Worm (Caenorhabditis elegans) whole organism, late embryonic: Measurements from ENCODE around the gene cutl-28.

ENCODE experiments used
- C08G9.2 ChIP-seq: sonication (generic microtip); optimal IDR thresholded peaks from 2 replicates; lab custom pipeline; 2016; ENCODE audit warnings: mild to moderate bottlenecking, missing genetic modification characterization, moderate library complexity, missing compliant biosample characterization
- C38D4.7 ChIP-seq: fragments of 200-800 bp; sonication (Bioruptor generic); optimal IDR thresholded peaks from 2 replicates; lab custom pipeline; 2018; ENCODE audit warnings: mild to moderate bottlenecking, missing genetic modification characterization, moderate library complexity, missing compliant biosample characterization
- F13H6.1 ChIP-seq: sonication (generic microtip); optimal IDR thresholded peaks from 2 replicates; lab custom pipeline; 2016; ENCODE audit warnings: missing genetic modification characterization, missing compliant biosample characterization
- K09A11.1 ChIP-seq: sonication (generic microtip); optimal IDR thresholded peaks from 2 replicates; lab custom pipeline; 2017; ENCODE audit warnings: antibody characterized with exemption, mild to moderate bottlenecking, missing genetic modification characterization, missing compliant biosample characterization; ENCODE audit not compliant: insufficient read depth
- T23F11.4 ChIP-seq: fragments of 200-800 bp; sonication (Bioruptor generic); optimal IDR thresholded peaks from 2 replicates; lab custom pipeline; 2018; ENCODE audit warnings: mild to moderate bottlenecking, missing genetic modification characterization, missing compliant biosample characterization
- ceh-14 ChIP-seq: sonication (generic microtip); optimal IDR thresholded peaks from 2 replicates; lab custom pipeline; 2016; ENCODE audit warnings: missing genotype, missing genetic modification characterization, missing compliant biosample characterization
- ceh-2 ChIP-seq: sonication (generic microtip); optimal IDR thresholded peaks from 2 replicates; lab custom pipeline; 2016; ENCODE audit warnings: missing genotype, missing genetic modification characterization, missing compliant biosample characterization
- ceh-24 ChIP-seq: sonication (generic microtip); optimal IDR thresholded peaks from 2 replicates; lab custom pipeline; 2016; ENCODE audit warnings: mild to moderate bottlenecking, missing genetic modification characterization, missing compliant biosample characterization
- ceh-34 ChIP-seq: sonication (generic microtip); optimal IDR thresholded peaks from 2 replicates; lab custom pipeline; 2016; ENCODE audit warnings: mild to moderate bottlenecking, missing genetic modification characterization, missing compliant biosample characterization
- ceh-48 ChIP-seq: sonication (generic microtip); optimal IDR thresholded peaks from 2 replicates; lab custom pipeline; 2016; ENCODE audit warnings: missing genetic modification characterization, inconsistent platforms, missing compliant biosample characterization
- ceh-6 ChIP-seq: fragments of 200-800 bp; sonication (Bioruptor generic); optimal IDR thresholded peaks from 2 replicates; lab custom pipeline; 2018; ENCODE audit warnings: mild to moderate bottlenecking, missing genetic modification characterization, missing compliant biosample characterization
- ceh-9 ChIP-seq: sonication (generic microtip); optimal IDR thresholded peaks from 2 replicates; lab custom pipeline; 2016; ENCODE audit warnings: mild to moderate bottlenecking, missing genetic modification characterization, inconsistent platforms, missing compliant biosample characterization
- che-1 ChIP-seq: sonication (generic microtip); optimal IDR thresholded peaks from 2 replicates; lab custom pipeline; 2016; ENCODE audit warnings: mild to moderate bottlenecking, missing genetic modification characterization, missing compliant biosample characterization
- dmd-4 ChIP-seq: sonication (generic microtip); optimal IDR thresholded peaks from 2 replicates; lab custom pipeline; 2016; ENCODE audit warnings: borderline replicate concordance, missing genetic modification characterization, missing compliant biosample characterization
- fkh-10 ChIP-seq: fragments of 150-350 bp; optimal IDR thresholded peaks from 2 replicates; lab custom pipeline; 2014; ENCODE audit warnings: missing biosample characterization, missing genetic modification reagents, missing genetic modification characterization
- gmeb-2 ChIP-seq: sonication (generic microtip); optimal IDR thresholded peaks from 2 replicates; lab custom pipeline; 2016; ENCODE audit warnings: missing genetic modification characterization, inconsistent platforms, missing compliant biosample characterization
- hlh-30 ChIP-seq: sonication (generic microtip); optimal IDR thresholded peaks from 2 replicates; lab custom pipeline; 2017; ENCODE audit warnings: antibody characterized with exemption, missing genetic modification characterization, missing compliant biosample characterization; ENCODE audit not compliant: insufficient read depth
- hlh-6 ChIP-seq: sonication (generic microtip); optimal IDR thresholded peaks from 2 replicates; lab custom pipeline; 2016; ENCODE audit warnings: missing genotype, missing genetic modification characterization, missing compliant biosample characterization
- hlh-8 ChIP-seq: sonication (generic microtip); optimal IDR thresholded peaks from 2 replicates; lab custom pipeline; 2016; ENCODE audit warnings: missing genotype, missing genetic modification characterization, missing compliant biosample characterization
- lim-6 ChIP-seq: sonication (generic microtip); optimal IDR thresholded peaks from 2 replicates; lab custom pipeline; 2016; ENCODE audit warnings: missing genetic modification characterization, missing compliant biosample characterization
- mec-3 ChIP-seq: sonication (generic microtip); optimal IDR thresholded peaks from 2 replicates; lab custom pipeline; 2016; ENCODE audit warnings: borderline replicate concordance, missing genetic modification characterization, missing compliant biosample characterization
- nfya-1 ChIP-seq: sonication (generic microtip); optimal IDR thresholded peaks from 2 replicates; lab custom pipeline; 2017; ENCODE audit warnings: missing genetic modification characterization, mild to moderate bottlenecking, missing compliant biosample characterization, antibody characterized with exemption, moderate library complexity
- nhr-11 ChIP-seq: fragments of 150-350 bp; optimal IDR thresholded peaks from 2 replicates; lab custom pipeline; 2014; ENCODE audit warnings: missing biosample characterization, missing genetic modification characterization
- nhr-232 ChIP-seq: sonication (generic microtip); optimal IDR thresholded peaks from 2 replicates; lab custom pipeline; 2016; ENCODE audit warnings: missing genetic modification characterization, missing compliant biosample characterization
- npax-4 ChIP-seq: sonication (generic microtip); optimal IDR thresholded peaks from 2 replicates; lab custom pipeline; 2016; ENCODE audit warnings: missing genetic modification characterization, missing compliant biosample characterization
- pat-9 ChIP-seq: fragments of 200-800 bp; sonication (Bioruptor generic); optimal IDR thresholded peaks from 2 replicates; lab custom pipeline; 2018; ENCODE audit warnings: mild to moderate bottlenecking, missing genetic modification characterization, moderate library complexity, missing compliant biosample characterization
- pax-1 ChIP-seq: fragments of 150-350 bp; optimal IDR thresholded peaks from 2 replicates; lab custom pipeline; 2014; ENCODE audit warnings: missing biosample characterization, missing genetic modification characterization
- pha-4 ChIP-seq: fragments of 150-350 bp; optimal IDR thresholded peaks from 2 replicates; lab custom pipeline; 2018; ENCODE audit warnings: missing biosample characterization, missing genetic modification reagents, missing genetic modification characterization
- ref-2 ChIP-seq: sonication (generic microtip); optimal IDR thresholded peaks from 2 replicates; lab custom pipeline; 2016; ENCODE audit warnings: missing genetic modification characterization, missing compliant biosample characterization
- sdc-2 ChIP-seq: sonication (generic microtip); optimal IDR thresholded peaks from 2 replicates; lab custom pipeline; 2016; ENCODE audit warnings: missing genotype, missing genetic modification characterization, missing compliant biosample characterization
- sox-2 ChIP-seq: fragments of 200-800 bp; sonication (Bioruptor generic); IDR thresholded peaks from 2 replicates; pipeline ENCODE4 v1.3.6; 2022; ENCODE audit warnings: missing genetic modification reagents, missing genetic modification characterization, missing compliant biosample characterization
- sox-4 ChIP-seq: sonication (generic microtip); optimal IDR thresholded peaks from 2 replicates; lab custom pipeline; 2017; ENCODE audit warnings: mild to moderate bottlenecking, missing genetic modification characterization, inconsistent platforms, missing compliant biosample characterization
- syd-9 ChIP-seq: sonication (generic microtip); optimal IDR thresholded peaks from 2 replicates; lab custom pipeline; 2016; ENCODE audit warnings: mild to moderate bottlenecking, missing genetic modification characterization, moderate library complexity, missing compliant biosample characterization
- tbx-2 ChIP-seq: sonication (generic microtip); optimal IDR thresholded peaks from 2 replicates; lab custom pipeline; 2016; ENCODE audit warnings: missing genetic modification characterization, missing compliant biosample characterization
- tbx-7 ChIP-seq: sonication (generic microtip); optimal IDR thresholded peaks from 2 replicates; lab custom pipeline; 2016; ENCODE audit warnings: missing genotype, missing genetic modification characterization, missing compliant biosample characterization
- unc-42 ChIP-seq: sonication (generic microtip); optimal IDR thresholded peaks from 2 replicates; lab custom pipeline; 2016; ENCODE audit warnings: missing genotype, missing genetic modification characterization, missing compliant biosample characterization
- unc-55 ChIP-seq: sonication (generic microtip); optimal IDR thresholded peaks from 2 replicates; lab custom pipeline; 2017; ENCODE audit warnings: missing biosample characterization, missing genetic modification reagents, missing genetic modification characterization

The cutl-28 gene

DNA sequence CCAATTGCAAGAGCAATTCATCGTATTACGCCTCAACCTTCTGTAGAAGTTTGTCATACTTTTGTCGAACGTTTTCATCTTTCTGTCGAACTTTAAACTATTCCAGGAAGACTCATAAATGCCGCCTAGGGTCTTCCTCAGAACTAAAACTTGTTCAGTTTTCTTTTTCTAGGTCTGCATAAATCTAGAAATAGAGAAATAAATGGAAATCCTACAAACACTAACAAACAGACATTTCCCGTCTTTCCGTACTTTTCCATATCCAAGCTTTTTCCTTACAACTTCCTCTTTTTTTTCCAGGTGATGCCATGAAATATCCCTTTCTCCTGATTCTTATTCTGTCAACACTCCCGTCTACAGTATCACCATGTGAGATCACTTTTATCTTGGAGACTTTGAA lies at the start of gene cutl-28:
Gene cutl-28, plus strand, starts transcription at position 301 of the 400 bp plus-strand sequence.
- TF ChIP-seq syd-9 (tag; lab: Kevin White, UChicago) (no peak), sox-4 (tag; lab: Kevin White, UChicago) (no peak), pax-1 (no peak), nhr-232 (tag; lab: Kevin White, UChicago) (no peak), dmd-4 (no peak), unc-55 (GFP tag; lab: Kevin White, UChicago) (no peak), ceh-34 (tag; lab: Kevin White, UChicago) (no peak), pha-4 (tag; lab: Kevin White, UChicago) (no peak), ceh-6 (GFP tag; lab: Kevin White, UChicago) (no peak), nfya-1 (no peak), unc-42 (no peak), T23F11.4 (GFP tag; lab: Kevin White, UChicago) (no peak), sox-2 (GFP tag; lab: Robert Waterston, UW) (no peak), hlh-30 (no peak), sdc-2 (tag; lab: Kevin White, UChicago) (no peak), mec-3 (tag; lab: Kevin White, UChicago) (no peak), F13H6.1 (no peak), lim-6 (no peak)

ce11 chrIV:639167-639566 lies 45.1 kb upstream of the cutl-28 start:
- no peak for TF ChIP-seq ceh-2 (tag; lab: Kevin White, UChicago)
- TF ChIP-seq nhr-232 (tag; lab: Kevin White, UChicago): no peak
- TF ChIP-seq nhr-11 (tag; lab: Kevin White, UChicago): no peak
- TF ChIP-seq che-1 (tag; lab: Kevin White, UChicago): no peak
- no peak for TF ChIP-seq hlh-6 (tag; lab: Kevin White, UChicago)
- TF ChIP-seq pat-9: no peak
- TF ChIP-seq tbx-7: no peak
- TF ChIP-seq C08G9.2 (tag; lab: Kevin White, UChicago): no peak
- no peak for TF ChIP-seq ceh-9 (tag; lab: Kevin White, UChicago)

ce11 chrIV:643481-643880 lies 40.8 kb upstream of the cutl-28 start:
- TF ChIP-seq pha-4 (tag; lab: Kevin White, UChicago) (no peak), pat-9 (no peak), hlh-8 (no peak), tbx-2 (no peak), nhr-232 (tag; lab: Kevin White, UChicago) (no peak), dmd-4 (no peak), ceh-24 (tag; lab: Kevin White, UChicago) (no peak), ceh-48 (tag; lab: Kevin White, UChicago) (no peak), T23F11.4 (GFP tag; lab: Kevin White, UChicago) (no peak), ceh-6 (GFP tag; lab: Kevin White, UChicago) (no peak), K09A11.1 (no peak), fkh-10 (GFP tag; lab: Kevin White, UChicago) (no peak), gmeb-2 (no peak), nhr-11 (tag; lab: Kevin White, UChicago) (no peak), tbx-7 (no peak), sox-2 (GFP tag; lab: Robert Waterston, UW) (no peak), ceh-14 (tag; lab: Kevin White, UChicago) (no peak), nfya-1 (no peak), ceh-2 (tag; lab: Kevin White, UChicago) (no peak)

DNA sequence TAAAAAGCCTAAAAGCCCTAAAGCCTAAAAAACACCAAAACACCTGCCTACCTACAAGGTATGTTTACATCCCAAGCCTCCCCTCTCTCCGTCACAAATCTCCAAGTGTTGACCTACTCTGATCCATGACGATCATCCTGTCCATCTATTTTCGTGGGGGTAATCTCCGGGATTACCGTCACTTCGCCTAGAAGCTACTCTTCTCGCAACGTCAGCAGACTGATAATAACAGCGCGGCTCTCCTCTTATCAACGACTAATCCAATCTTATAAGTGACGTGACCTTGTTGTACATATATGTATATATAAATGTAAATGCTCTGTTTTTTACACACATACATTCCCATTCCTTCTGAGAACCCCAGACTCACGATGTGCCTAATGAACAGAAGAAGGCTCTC lies 35.9 kb upstream of the cutl-28 start:
- TF ChIP-seq npax-4 (tag; lab: Kevin White, UChicago) (no peak), C38D4.7 (GFP tag; lab: Kevin White, UChicago) (no peak), ref-2 (tag; lab: Kevin White, UChicago) (no peak)
